Fruit fly (Drosophila melanogaster): ENCODE measurements around the gene CG43449.

- TF ChIP-seq CTCF (optimal IDR thresholded peaks at IDR 0.05) (no peak), CG8478 (optimal IDR thresholded peaks at IDR 0.05) (no peak)
These were observed at the start of gene CG43449 for dm6 chr3R:11088120-11088519.
